Worm (Caenorhabditis elegans): ENCODE data around the gene fbxa-100.

The fbxa-100 gene

ce11 chrV:16071167-16071566 lies 9.3 kb upstream of the fbxa-100 start, which contains the start of gene nhr-176:
Gene nhr-176 (plus strand): TSS chrV:16071325.
- TF ChIP-seq ztf-25 (GFP tag; IDR thresholded peaks at IDR 0.05) (no peak), nhr-80 (tag; optimal IDR thresholded peaks at IDR 0.05) (peak; percentile 38), ztf-22 (GFP tag; optimal IDR thresholded peaks at IDR 0.05) (no peak)

ce11 chrV:16068938-16069337 lies 7.0 kb upstream of the fbxa-100 start, which contains the start of gene cyp-35D1:
Gene cyp-35D1 (plus strand): TSS chrV:16069238.
- TF ChIP-seq lin-35 (GFP tag; optimal IDR thresholded peaks at IDR 0.05) = no peak
- no peak for TF ChIP-seq ztf-6 (GFP tag; IDR thresholded peaks at IDR 0.05)
- TF ChIP-seq B0035.1 (tag; optimal IDR thresholded peaks at IDR 0.05) = no peak
- TF ChIP-seq somi-1 (GFP tag; optimal IDR thresholded peaks at IDR 0.05) = no peak
- TF ChIP-seq F33H1.4 (GFP tag; IDR thresholded peaks at IDR 0.05) = no peak
- no peak for TF ChIP-seq Y95B8A.8 (GFP tag; IDR thresholded peaks at IDR 0.05)
- TF ChIP-seq lir-1 (GFP tag; conservative IDR thresholded peaks at IDR 0.05) = no peak
- TF ChIP-seq K12H6.12 (tag; optimal IDR thresholded peaks at IDR 0.05) = no peak
- TF ChIP-seq zim-3 (tag; optimal IDR thresholded peaks at IDR 0.05) = no peak
- no peak for TF ChIP-seq ceh-27 (GFP tag; optimal IDR thresholded peaks at IDR 0.05)
- no peak for TF ChIP-seq atf-7 (tag; optimal IDR thresholded peaks at IDR 0.05)

- TF ChIP-seq ztf-22 (GFP tag; optimal IDR thresholded peaks at IDR 0.05) = no peak
These were observed 895 bp upstream of the fbxa-100 start, which contains the start of gene F14H3.14 for ce11 chrV:16062788-16063187. Gene F14H3.14 (minus strand): TSS chrV:16062888.

ce11 chrV:16060135-16060534 lies 1.8 kb downstream of the fbxa-100 start, which contains the start of gene F14H3.15:
Gene F14H3.15 (minus strand): TSS chrV:16060235.
- no peak for TF ChIP-seq atf-7 (tag; optimal IDR thresholded peaks at IDR 0.05)

- TF ChIP-seq madf-6 (GFP tag; IDR thresholded peaks at IDR 0.05) (peak; percentile 86), ztf-25 (GFP tag; IDR thresholded peaks at IDR 0.05) (no peak), F57A8.1 (GFP tag; optimal IDR thresholded peaks at IDR 0.05) (no peak), aptf-3 (GFP tag; IDR thresholded peaks at IDR 0.05) (no peak), xnd-1 (tag; optimal IDR thresholded peaks at IDR 0.05) (peak; percentile 44), efl-1 (GFP tag; optimal IDR thresholded peaks at IDR 0.05) (peak; percentile 86), C17E4.6 (GFP tag; IDR thresholded peaks at IDR 0.05) (no peak), D2030.7 (GFP tag; IDR thresholded peaks at IDR 0.05) (peak; percentile 20; the same call in 1 of the 2 replicates), C06A6.2 (GFP tag; conservative IDR thresholded peaks at IDR 0.05) (no peak), dpl-1 (GFP tag; optimal IDR thresholded peaks at IDR 0.05) (peak; percentile 69), madf-8 (GFP tag; conservative IDR thresholded peaks at IDR 0.05) (peak; percentile 75), bed-1 (GFP tag; IDR thresholded peaks at IDR 0.05) (no peak), lin-54 (GFP tag; optimal IDR thresholded peaks at IDR 0.05) (no peak), attf-3 (GFP tag; conservative IDR thresholded peaks at IDR 0.05) (no peak), fkh-3 (tag; optimal IDR thresholded peaks at IDR 0.05) (no peak)
These were observed 3.0 kb downstream of the fbxa-100 start, which contains the start of gene F14H3.6 for ce11 chrV:16058872-16059271. Gene F14H3.6 (minus strand): TSS chrV:16058893.

ce11 chrV:16057010-16057463 lies 4.9 kb downstream of the fbxa-100 start, which contains the start of gene F14H3.5:
Gene F14H3.5 (minus strand): TSS chrV:16057060.
- TF ChIP-seq dpl-1 (GFP tag; optimal IDR thresholded peaks at IDR 0.05) (peak; percentile 46), efl-1 (GFP tag; optimal IDR thresholded peaks at IDR 0.05) (peak; percentile 69), nhr-179 (tag; optimal IDR thresholded peaks at IDR 0.05) (no peak), chd-7 (tag; optimal IDR thresholded peaks at IDR 0.05) (no peak), C06A6.2 (GFP tag; conservative IDR thresholded peaks at IDR 0.05) (no peak), pha-4 (tag; optimal IDR thresholded peaks at IDR 0.05) (no peak), B0261.1 (tag; optimal IDR thresholded peaks at IDR 0.05) (no peak), attf-6 (GFP tag; IDR thresholded peaks at IDR 0.05) (0 out of 2 replicates have a peak, but pooled peaks have one; percentile 7), rec-8 (tag; optimal IDR thresholded peaks at IDR 0.05) (no peak), K11D2.4 (GFP tag; IDR thresholded peaks at IDR 0.05) (no peak), mcd-1 (GFP tag; IDR thresholded peaks at IDR 0.05) (no peak), rpc-1 (optimal IDR thresholded peaks at IDR 0.05) (no peak), rpc-1 (tag; optimal IDR thresholded peaks at IDR 0.05) (no peak), madf-8 (GFP tag; conservative IDR thresholded peaks at IDR 0.05) (0 out of 2 replicates have a peak, but pooled peaks have one; percentile 26), ccch-3 (GFP tag; optimal IDR thresholded peaks at IDR 0.05) (no peak), ztf-25 (GFP tag; IDR thresholded peaks at IDR 0.05) (no peak), Y56A3A.18 (GFP tag; IDR thresholded peaks at IDR 0.05) (no peak), madf-6 (GFP tag; IDR thresholded peaks at IDR 0.05) (peak; percentile 71)

All from whole organism, young adult.